Worm (Caenorhabditis elegans) whole organism, late embryonic: ENCODE measurements around the gene mrp-1.

Experiments
- C38D4.7 ChIP-seq: fragments of 200-800 bp; sonication (Bioruptor generic); optimal IDR thresholded peaks from 2 replicates; lab custom pipeline; 2018; ENCODE audit warnings: mild to moderate bottlenecking, missing genetic modification characterization, moderate library complexity, missing compliant biosample characterization
- pqm-1 ChIP-seq: sonication (generic microtip); optimal IDR thresholded peaks from 2 replicates; lab custom pipeline; 2016; ENCODE audit warnings: missing genetic modification characterization, missing compliant biosample characterization
- tbx-2 ChIP-seq: sonication (generic microtip); optimal IDR thresholded peaks from 2 replicates; lab custom pipeline; 2016; ENCODE audit warnings: missing genetic modification characterization, missing compliant biosample characterization
- unc-42 ChIP-seq: sonication (generic microtip); optimal IDR thresholded peaks from 2 replicates; lab custom pipeline; 2016; ENCODE audit warnings: missing genotype, missing genetic modification characterization, missing compliant biosample characterization

DNA sequence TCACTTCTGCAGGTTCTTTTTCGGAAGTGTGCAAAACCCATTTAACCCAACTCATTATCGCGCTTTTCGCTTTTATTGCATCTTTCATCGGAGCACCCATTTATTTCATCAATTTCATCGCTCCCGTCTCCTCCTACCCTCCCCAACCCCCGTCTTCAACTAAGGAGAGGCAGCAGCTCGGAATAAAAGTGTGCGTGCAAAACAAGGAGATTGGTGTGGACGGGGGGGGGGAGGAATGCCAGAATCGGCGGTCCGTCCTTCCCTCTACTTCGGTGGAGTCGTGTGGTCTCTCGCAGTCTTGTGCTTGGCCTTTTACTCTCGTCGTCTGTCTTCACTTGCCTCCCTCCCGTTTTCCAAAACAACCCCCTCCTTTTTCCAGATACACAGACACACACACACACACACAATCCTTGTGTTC is 13.7 kb upstream of the mrp-1 start:
- TF ChIP-seq unc-42 (tag; lab: Kevin White, UChicago) (peak; percentile 96), tbx-2 (tag; lab: Kevin White, UChicago) (peak; percentile 68), C38D4.7 (GFP tag; lab: Kevin White, UChicago) (no peak), pqm-1 (tag; lab: Kevin White, UChicago) (no peak)
